Worm (Caenorhabditis elegans): ENCODE data around the gene swsn-4.

DNA sequence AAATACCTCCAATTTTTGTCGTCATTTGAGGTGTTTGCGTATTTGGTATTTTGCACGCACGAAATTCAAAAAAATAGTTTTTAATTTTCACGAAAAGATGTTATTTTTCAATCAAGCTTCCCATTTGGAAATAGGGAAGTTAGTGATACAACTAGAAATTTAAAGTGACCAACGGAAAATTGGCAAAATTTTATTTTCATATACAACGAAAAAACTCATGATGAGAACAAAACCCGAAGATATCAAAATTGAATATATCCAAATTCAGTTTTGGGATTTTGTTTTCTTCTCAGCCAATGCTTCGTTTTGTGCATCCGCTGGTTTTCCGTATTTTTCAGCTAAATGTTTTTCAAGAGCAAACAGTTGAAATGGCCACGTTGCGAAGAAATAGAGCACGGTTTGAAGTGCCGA is 20.1 kb downstream of the swsn-4 start:
- peak; percentile 59 for TF ChIP-seq lin-26 (GFP tag; IDR thresholded peaks at IDR 0.05)
- no peak for TF ChIP-seq dpl-1 (GFP tag; optimal IDR thresholded peaks at IDR 0.05)
- no peak for TF ChIP-seq let-526 (GFP tag; IDR thresholded peaks at IDR 0.05)
- peak; percentile 54 for TF ChIP-seq snpc-4 (GFP tag; optimal IDR thresholded peaks at IDR 0.05)
- TF ChIP-seq snpc-4 (tag; optimal IDR thresholded peaks at IDR 0.05), result peak in 2 of 4 experiments; percentile 37 to 45
- no peak for TF ChIP-seq unc-62 (GFP tag; optimal IDR thresholded peaks at IDR 0.05)
- TF ChIP-seq attf-3 (GFP tag; conservative IDR thresholded peaks at IDR 0.05), result no peak
- TF ChIP-seq ztf-25 (GFP tag; IDR thresholded peaks at IDR 0.05), result no peak
- TF ChIP-seq hlh-12 (tag; optimal IDR thresholded peaks at IDR 0.05), result no peak
- TF ChIP-seq ztf-26 (tag; optimal IDR thresholded peaks at IDR 0.05), result peak; percentile 2
- no peak for TF ChIP-seq mel-28 (tag; optimal IDR thresholded peaks at IDR 0.05; ENCODE audit: borderline replicate concordance)
- no peak for TF ChIP-seq tbx-9 (tag; optimal IDR thresholded peaks at IDR 0.05; ENCODE audit: borderline replicate concordance)
